Fruit fly (Drosophila melanogaster): Measurements from ENCODE around the gene Npc2c.
A peak's percentile ranks its signal among the peaks of the same experiment; 100 is the strongest.

Gene Npc2c

dm6 chr3R:10079267-10079987 lies 19.4 kb downstream of the Npc2c start (continued):
- TF ChIP-seq ind (GFP tag; optimal IDR thresholded peaks at IDR 0.05): peak; percentile 30
- TF ChIP-seq CG7556 (GFP tag; optimal IDR thresholded peaks at IDR 0.05): no peak
- TF ChIP-seq CG30431 (GFP tag; optimal IDR thresholded peaks at IDR 0.05): no peak
- no peak for TF ChIP-seq CG7745 (tag; optimal IDR thresholded peaks at IDR 0.05)
- no peak for TF ChIP-seq CG18262 (tag; optimal IDR thresholded peaks at IDR 0.05)
- TF ChIP-seq bbx (GFP tag; IDR thresholded peaks at IDR 0.05; ENCODE audit: partially characterized antibody): no peak
- no peak for TF ChIP-seq CG31441 (GFP tag; IDR thresholded peaks at IDR 0.05)
- TF ChIP-seq corto (GFP tag; optimal IDR thresholded peaks at IDR 0.05): no peak
- TF ChIP-seq Scr (GFP tag; IDR thresholded peaks at IDR 0.05; ENCODE audit: partially characterized antibody): no peak
- TF ChIP-seq CG14441 (GFP tag; IDR thresholded peaks at IDR 0.05): 0 out of 2 replicates have a peak, but pooled peaks have one; percentile 8
- no peak for TF ChIP-seq CG10654 (GFP tag; optimal IDR thresholded peaks at IDR 0.05)
- no peak for TF ChIP-seq sug (tag; optimal IDR thresholded peaks at IDR 0.05)
- TF ChIP-seq grn (GFP tag; optimal IDR thresholded peaks at IDR 0.05): no peak
- TF ChIP-seq HmgZ (tag; optimal IDR thresholded peaks at IDR 0.05): no peak
- no peak for TF ChIP-seq GATAe (GFP tag; conservative IDR thresholded peaks at IDR 0.05)
- TF ChIP-seq HLH3B (GFP tag; IDR thresholded peaks at IDR 0.05): 0 out of 2 replicates have a peak, but pooled peaks have one; percentile 40
- TF ChIP-seq Ravus (GFP tag; IDR thresholded peaks at IDR 0.05): no peak
- TF ChIP-seq trh (GFP tag; optimal IDR thresholded peaks at IDR 0.05): no peak
- TF ChIP-seq Eip74EF (GFP tag; optimal IDR thresholded peaks at IDR 0.05): peak in 1 of 2 experiments; percentile 9
- TF ChIP-seq HmgD (GFP tag; optimal IDR thresholded peaks at IDR 0.05): no peak
- peak; percentile 33 for TF ChIP-seq Camta (GFP tag; optimal IDR thresholded peaks at IDR 0.05)
- no peak for TF ChIP-seq CG9215 (GFP tag; IDR thresholded peaks at IDR 0.05)
- peak in 1 of 2 experiments; percentile 43 for TF ChIP-seq eve (GFP tag; optimal IDR thresholded peaks at IDR 0.05)
- no peak for TF ChIP-seq HHEX (GFP tag; optimal IDR thresholded peaks at IDR 0.05)
- TF ChIP-seq CG3065 (GFP tag; optimal IDR thresholded peaks at IDR 0.05): no peak
- no peak for TF ChIP-seq TFAM (GFP tag; optimal IDR thresholded peaks at IDR 0.05)
- TF ChIP-seq CG16779 (GFP tag; IDR thresholded peaks at IDR 0.05): no peak
- TF ChIP-seq cg (GFP tag; optimal IDR thresholded peaks at IDR 0.05): peak; percentile 63
- no peak for TF ChIP-seq br (optimal IDR thresholded peaks at IDR 0.05)
- no peak for TF ChIP-seq crc (GFP tag; optimal IDR thresholded peaks at IDR 0.05)
- TF ChIP-seq tio (GFP tag; optimal IDR thresholded peaks at IDR 0.05): no peak
- TF ChIP-seq CG1233 (GFP tag; optimal IDR thresholded peaks at IDR 0.05): no peak
- TF ChIP-seq CG4328 (GFP tag; optimal IDR thresholded peaks at IDR 0.05): no peak
- TF ChIP-seq sens (GFP tag): peak; percentile 86
- no peak for TF ChIP-seq chn (GFP tag; optimal IDR thresholded peaks at IDR 0.05)
- no peak for TF ChIP-seq CG6813 (GFP tag; optimal IDR thresholded peaks at IDR 0.05)
- TF ChIP-seq Fer2 (tag; optimal IDR thresholded peaks at IDR 0.05): no peak
- no peak for TF ChIP-seq hkb (optimal IDR thresholded peaks at IDR 0.05)
- TF ChIP-seq hkb (GFP tag; IDR thresholded peaks at IDR 0.05): peak; percentile 65
- TF ChIP-seq lab (GFP tag; optimal IDR thresholded peaks at IDR 0.05): peak; percentile 33
- TF ChIP-seq CG2889 (GFP tag; IDR thresholded peaks at IDR 0.05): no peak
- peak; percentile 24 for TF ChIP-seq NC2β (GFP tag; optimal IDR thresholded peaks at IDR 0.05)
- TF ChIP-seq slp2 (GFP tag; optimal IDR thresholded peaks at IDR 0.05): no peak
- TF ChIP-seq CG32532 (GFP tag; IDR thresholded peaks at IDR 0.05): no peak
- no peak for TF ChIP-seq CG7372 (GFP tag; IDR thresholded peaks at IDR 0.05)
- TF ChIP-seq pum (GFP tag; optimal IDR thresholded peaks at IDR 0.05): peak; percentile 10
- no peak for TF ChIP-seq CG10959 (GFP tag; IDR thresholded peaks at IDR 0.05)
- peak; percentile 2 for TF ChIP-seq CG8944 (GFP tag; optimal IDR thresholded peaks at IDR 0.05)
- no peak for TF ChIP-seq gcm (GFP tag; optimal IDR thresholded peaks at IDR 0.05)
- TF ChIP-seq gem (tag; optimal IDR thresholded peaks at IDR 0.05): peak; percentile 62
- peak; percentile 1 for TF ChIP-seq Atf-2 (GFP tag; optimal IDR thresholded peaks at IDR 0.05)

Data from whole organism, embryonic.